Worm (Caenorhabditis elegans) whole organism, L2 larva: ENCODE results near the gene srw-57.

Experiments
- blmp-1 ChIP-seq: sonication (generic microtip); optimal IDR thresholded peaks from 2 replicates; lab custom pipeline; 2017; ENCODE audit warnings: missing genetic modification characterization, mild to moderate bottlenecking, missing compliant biosample characterization, antibody characterized with exemption, moderate library complexity; ENCODE audit not compliant: insufficient read depth
- fos-1 ChIP-seq: fragments of 150-350 bp; optimal IDR thresholded peaks from 2 replicates; lab custom pipeline; 2014; ENCODE audit warnings: missing biosample characterization, missing genetic modification characterization
- nhr-23 ChIP-seq: fragments of 150-350 bp; optimal IDR thresholded peaks from 2 replicates; lab custom pipeline; 2014; ENCODE audit warnings: missing biosample characterization, missing genetic modification reagents, missing genetic modification characterization
- nhr-77 ChIP-seq: fragments of 150-350 bp; optimal IDR thresholded peaks from 2 replicates; lab custom pipeline; 2014; ENCODE audit warnings: missing biosample characterization, missing genetic modification characterization
- snpc-4 ChIP-seq: fragments of 150-350 bp; optimal IDR thresholded peaks from 2 replicates; lab custom pipeline; 2014; ENCODE audit warnings: missing biosample characterization, missing genetic modification characterization

- no peak for TF ChIP-seq snpc-4 (tag; lab: Kevin White, UChicago)
- no peak for TF ChIP-seq fos-1
- TF ChIP-seq nhr-23 (tag; lab: Kevin White, UChicago): no peak
- TF ChIP-seq blmp-1 (tag; lab: Kevin White, UChicago): no peak
- no peak for TF ChIP-seq nhr-77 (tag; lab: Kevin White, UChicago)
Measured at ce11 chrV:15912677-15913076, 42.2 kb downstream of the srw-57 start.
